Worm (Caenorhabditis elegans) whole organism, late embryonic: ENCODE data around the gene frpr-6.

Source experiments
- dve-1 ChIP-seq: sonication (generic microtip); optimal IDR thresholded peaks from 2 replicates; lab custom pipeline; 2017; ENCODE audit warnings: antibody characterized with exemption, mild to moderate bottlenecking, missing genetic modification characterization, missing compliant biosample characterization
- odd-2 ChIP-seq: sonication (generic microtip); optimal IDR thresholded peaks from 2 replicates; lab custom pipeline; 2017; ENCODE audit warnings: antibody characterized with exemption, mild to moderate bottlenecking, missing genetic modification characterization, missing compliant biosample characterization
- pha-4 ChIP-seq: fragments of 150-350 bp; optimal IDR thresholded peaks from 2 replicates; lab custom pipeline; 2018; ENCODE audit warnings: missing biosample characterization, missing genetic modification reagents, missing genetic modification characterization
- pqm-1 ChIP-seq: sonication (generic microtip); optimal IDR thresholded peaks from 2 replicates; lab custom pipeline; 2016; ENCODE audit warnings: missing genetic modification characterization, missing compliant biosample characterization

ce11 chrV:9094060-9094628 lies 6.8 kb downstream of the frpr-6 start:
- TF ChIP-seq pqm-1 (tag; lab: Kevin White, UChicago): no peak
- no peak for TF ChIP-seq dve-1 (tag; lab: Kevin White, UChicago)
- TF ChIP-seq pha-4 (tag; lab: Kevin White, UChicago): no peak
- TF ChIP-seq odd-2: no peak
